Fruit fly (Drosophila melanogaster): ENCODE measurements around the gene Alp12.
A peak's percentile ranks its signal among the peaks of the same experiment; 100 is the strongest.

The Alp12 gene

dm6 chr2L:19377129-19378083 lies 46.4 kb upstream of the Alp12 start (continued):
- peak; percentile 41 for TF ChIP-seq bcd (GFP tag; optimal IDR thresholded peaks at IDR 0.05)
- no peak for TF ChIP-seq ham (GFP tag; IDR thresholded peaks at IDR 0.05)
- TF ChIP-seq CG14710 (tag; optimal IDR thresholded peaks at IDR 0.05), result peak; percentile 65
- TF ChIP-seq CG17361 (GFP tag; IDR thresholded peaks at IDR 0.05), result peak; percentile 72
- TF ChIP-seq Lpt (GFP tag; optimal IDR thresholded peaks at IDR 0.05), result no peak
- no peak for TF ChIP-seq Atf3 (GFP tag; optimal IDR thresholded peaks at IDR 0.05)
- TF ChIP-seq fd3F (GFP tag; optimal IDR thresholded peaks at IDR 0.05), result no peak
- TF ChIP-seq CG17385 (GFP tag; optimal IDR thresholded peaks at IDR 0.05), result peak; percentile 20
- TF ChIP-seq run (tag; optimal IDR thresholded peaks at IDR 0.05), result no peak
- TF ChIP-seq CG5180 (GFP tag; optimal IDR thresholded peaks at IDR 0.05), result peak; percentile 29
- no peak for TF ChIP-seq fru (optimal IDR thresholded peaks at IDR 0.05)
- TF ChIP-seq chn (GFP tag; optimal IDR thresholded peaks at IDR 0.05), result no peak
- TF ChIP-seq ken (GFP tag; IDR thresholded peaks at IDR 0.05), result no peak
- peak; percentile 18 for TF ChIP-seq CG2120 (GFP tag; optimal IDR thresholded peaks at IDR 0.05)
- no peak for TF ChIP-seq CG7928 (GFP tag; optimal IDR thresholded peaks at IDR 0.05)
- no peak for TF ChIP-seq CG31365 (tag; optimal IDR thresholded peaks at IDR 0.05)
- no peak for TF ChIP-seq CG7372 (GFP tag; IDR thresholded peaks at IDR 0.05)
- TF ChIP-seq CG17328 (GFP tag; IDR thresholded peaks at IDR 0.05), result peak; percentile 67
- TF ChIP-seq NC2β (GFP tag; optimal IDR thresholded peaks at IDR 0.05), result no peak
- no peak for TF ChIP-seq CG4707 (GFP tag; optimal IDR thresholded peaks at IDR 0.05)
- no peak for TF ChIP-seq kay (GFP tag; optimal IDR thresholded peaks at IDR 0.05)
- TF ChIP-seq cato (GFP tag; optimal IDR thresholded peaks at IDR 0.05; ENCODE audit: borderline replicate concordance), result no peak
- no peak for TF ChIP-seq pho (GFP tag; optimal IDR thresholded peaks at IDR 0.05)
- 0 out of 2 replicates have a peak, but pooled peaks have one; percentile 31 for TF ChIP-seq CG10366 (GFP tag; IDR thresholded peaks at IDR 0.05)
- no peak for TF ChIP-seq CG10565 (GFP tag; optimal IDR thresholded peaks at IDR 0.05)
- TF ChIP-seq CG10209 (GFP tag; optimal IDR thresholded peaks at IDR 0.05), result peak; percentile 44
- TF ChIP-seq vnd (GFP tag; IDR thresholded peaks at IDR 0.05; ENCODE audit: partially characterized antibody), result no peak
- peak; percentile 57; the same call in 1 of the 2 replicates for TF ChIP-seq CG4730 (GFP tag; IDR thresholded peaks at IDR 0.05)
- TF ChIP-seq NK7.1 (GFP tag; optimal IDR thresholded peaks at IDR 0.05), result no peak
- no peak for TF ChIP-seq sob (GFP tag; IDR thresholded peaks at IDR 0.05)
- peak; percentile 70 for TF ChIP-seq CG17829 (tag; optimal IDR thresholded peaks at IDR 0.05)
- no peak for TF ChIP-seq NC2α (GFP tag; optimal IDR thresholded peaks at IDR 0.05)
- TF ChIP-seq slbo (GFP tag; IDR thresholded peaks at IDR 0.05), result peak; percentile 30; the same call in 1 of the 2 replicates
- TF ChIP-seq CG12236 (GFP tag; optimal IDR thresholded peaks at IDR 0.05), result no peak
- peak; percentile 14 for TF ChIP-seq CG8359 (GFP tag; optimal IDR thresholded peaks at IDR 0.05; ENCODE audit: borderline replicate concordance)
- TF ChIP-seq sima (GFP tag; optimal IDR thresholded peaks at IDR 0.05), result no peak
- peak; percentile 59 for TF ChIP-seq CG8924 (tag; optimal IDR thresholded peaks at IDR 0.05)
- no peak for TF ChIP-seq repo (GFP tag; optimal IDR thresholded peaks at IDR 0.05)
- TF ChIP-seq CG43689 (GFP tag; IDR thresholded peaks at IDR 0.05), result no peak
- TF ChIP-seq CG7987 (GFP tag; optimal IDR thresholded peaks at IDR 0.05), result no peak
- TF ChIP-seq CG18262 (tag; optimal IDR thresholded peaks at IDR 0.05), result peak; percentile 75
- TF ChIP-seq CG8388 (GFP tag; optimal IDR thresholded peaks at IDR 0.05), result peak; percentile 59
- no peak for TF ChIP-seq chinmo (GFP tag; IDR thresholded peaks at IDR 0.05; ENCODE audit: partially characterized antibody)
- TF ChIP-seq Kr (GFP tag; optimal IDR thresholded peaks at IDR 0.05), result no peak
- peak; percentile 50 for TF ChIP-seq Ssrp (tag; optimal IDR thresholded peaks at IDR 0.05)
- TF ChIP-seq kah (GFP tag; optimal IDR thresholded peaks at IDR 0.05), result no peak
- no peak for TF ChIP-seq exex (tag; optimal IDR thresholded peaks at IDR 0.05)
- TF ChIP-seq CG13123 (GFP tag; optimal IDR thresholded peaks at IDR 0.05), result no peak
- peak; percentile 26; the same call in 1 of the 4 replicates for TF ChIP-seq Gug (GFP tag; IDR thresholded peaks at IDR 0.05)

Data from whole organism, embryonic.